Fruit fly (Drosophila melanogaster) S2 (cell line): ENCODE measurements around the gene Pli.
"Not testable (repeated sequence)": the region's sequence is repeated elsewhere in the genome, so short reads cannot be mapped to it uniquely, and the experiment has no call there.

ENCODE experiments used
- CG8478 ChIP-seq: fragments of >200 bp; optimal IDR thresholded peaks from 2 replicates; lab custom pipeline; 2018
- CTCF ChIP-seq, 2 experiments: fragments of >200 bp; optimal IDR thresholded peaks; 2 replicates each; lab custom pipeline; 2018

dm6 chr3R:23859365-23859804, 30.5 kb downstream of the Pli start:
- TF ChIP-seq CTCF (optimal IDR thresholded peaks at IDR 0.05; lab: Kevin White, UChicago): peak in 1 of 2 experiments; percentile 26
- TF ChIP-seq CG8478 (lab: Kevin White, UChicago): not testable (repeated sequence)
